Fruit fly (Drosophila melanogaster) whole organism, embryonic: Measurements from ENCODE around the gene CG34303.

ENCODE experiments used
- Bgb ChIP-seq: fragments of 200-800 bp; sonication (Bioruptor generic); IDR thresholded peaks from 2 replicates; pipeline ENCODE4 v1.3.6; 2022; ENCODE audit warnings: missing biosample characterization, missing genetic modification characterization; ENCODE audit not compliant: partially characterized antibody
- C15 ChIP-seq: fragments of 200-800 bp; sonication (Bioruptor generic); IDR thresholded peaks from 3 replicates; pipeline ENCODE4 v1.3.6; 2022; ENCODE audit warnings: missing biosample characterization, missing genetic modification characterization
- CG10321 ChIP-seq: fragments of 200-800 bp; sonication (Bioruptor generic); IDR thresholded peaks from 2 replicates; pipeline ENCODE4 v1.3.6; 2022; ENCODE audit warnings: missing biosample characterization, missing genetic modification characterization
- CG10431 ChIP-seq: fragments of 200-800 bp; sonication (Bioruptor generic); optimal IDR thresholded peaks from 3 replicates; lab custom pipeline; 2018; ENCODE audit warnings: missing biosample characterization, mild to moderate bottlenecking, missing genetic modification characterization
- CG10543 ChIP-seq: fragments of 200-800 bp; sonication (Bioruptor generic); optimal IDR thresholded peaks from 3 replicates; lab custom pipeline; 2017; ENCODE audit warnings: missing biosample characterization, mild to moderate bottlenecking, missing genetic modification characterization, moderate library complexity
- CG11695 ChIP-seq: fragments of 200-800 bp; sonication (Bioruptor generic); IDR thresholded peaks from 3 replicates; pipeline ENCODE4 v1.3.6; 2022; ENCODE audit warnings: missing biosample characterization, missing genetic modification characterization
- CG14860 ChIP-seq: fragments of 200-800 bp; sonication (Bioruptor generic); IDR thresholded peaks from 3 replicates; pipeline ENCODE4 v1.3.6; 2022; ENCODE audit warnings: missing biosample characterization, missing genetic modification characterization; ENCODE audit not compliant: partially characterized antibody
- CG1529 ChIP-seq: fragments of 200-800 bp; sonication (Bioruptor generic); optimal IDR thresholded peaks from 3 replicates; lab custom pipeline; 2018; ENCODE audit warnings: missing biosample characterization, missing genetic modification characterization
- CG15479 ChIP-seq: fragments of 200-800 bp; sonication (Bioruptor generic); optimal IDR thresholded peaks from 3 replicates; lab custom pipeline; 2019; ENCODE audit warnings: missing biosample characterization, mild to moderate bottlenecking, missing genetic modification characterization, moderate library complexity
- CG1603 ChIP-seq: fragments of 200-800 bp; sonication (Bioruptor generic); optimal IDR thresholded peaks from 2 replicates; lab custom pipeline; 2019; ENCODE audit warnings: missing biosample characterization, mild to moderate bottlenecking, missing genetic modification characterization, moderate library complexity
- CG17612 ChIP-seq: fragments of 200-800 bp; sonication (Bioruptor generic); IDR thresholded peaks from 2 replicates; pipeline ENCODE4 v1.3.6; 2022; ENCODE audit warnings: missing biosample characterization, missing genetic modification characterization
- CG17829 ChIP-seq: fragments of 200-800 bp; optimal IDR thresholded peaks from 2 replicates; lab custom pipeline; 2019; ENCODE audit warnings: missing biosample characterization, mild to moderate bottlenecking, missing genetic modification characterization, moderate library complexity
- CG2678 ChIP-seq: fragments of 200-800 bp; sonication (Bioruptor generic); optimal IDR thresholded peaks from 3 replicates; lab custom pipeline; 2019; ENCODE audit warnings: missing biosample characterization, mild to moderate bottlenecking, missing genetic modification characterization, moderate library complexity
- CG2712 ChIP-seq: fragments of 200-800 bp; optimal IDR thresholded peaks from 3 replicates; lab custom pipeline; 2019; ENCODE audit warnings: missing biosample characterization, mild to moderate bottlenecking, missing genetic modification characterization, moderate library complexity
- CG31388 ChIP-seq: fragments of 200-800 bp; sonication (Bioruptor generic); optimal IDR thresholded peaks from 2 replicates; lab custom pipeline; 2016; ENCODE audit warnings: missing biosample characterization, missing genetic modification characterization
- CG6689 ChIP-seq: fragments of 200-800 bp; sonication (Bioruptor generic); IDR thresholded peaks from 2 replicates; pipeline ENCODE4 v1.3.6; 2022; ENCODE audit warnings: missing biosample characterization, missing genetic modification characterization
- CG8281 ChIP-seq: fragments of 200-800 bp; sonication (Bioruptor generic); optimal IDR thresholded peaks from 2 replicates; lab custom pipeline; 2018; ENCODE audit warnings: missing biosample characterization, mild to moderate bottlenecking, missing genetic modification characterization, moderate library complexity
- CG8924 ChIP-seq: fragments of 200-800 bp; optimal IDR thresholded peaks from 3 replicates; lab custom pipeline; 2019; ENCODE audit warnings: missing biosample characterization, mild to moderate bottlenecking, missing genetic modification characterization, moderate library complexity
- CoRest ChIP-seq: fragments of 200-800 bp; sonication (Bioruptor generic); optimal IDR thresholded peaks from 3 replicates; lab custom pipeline; 2018; ENCODE audit warnings: missing biosample characterization, mild to moderate bottlenecking, missing genetic modification characterization, moderate library complexity
- D ChIP-seq, 2 experiments: fragments of 200-800 bp in 1 of 2; fragments of >200 bp in 1 of 2; sonication (Bioruptor generic) in 1 of 2; optimal IDR thresholded peaks; 2 replicates in 1 of 2; 3 replicates in 1 of 2; lab custom pipeline; 2017; ENCODE audit warnings: mild to moderate bottlenecking in 1 of 2, missing biosample characterization in 1 of 2, missing genetic modification characterization in 1 of 2, missing genetic modification reagents in 1 of 2
- Dip2 ChIP-seq: fragments of 200-800 bp; sonication (Bioruptor generic); IDR thresholded peaks from 2 replicates; pipeline ENCODE4 v1.3.6; 2022; ENCODE audit warnings: missing biosample characterization, missing genetic modification characterization
- Drgx ChIP-seq: fragments of 200-800 bp; sonication (Bioruptor generic); IDR thresholded peaks from 2 replicates; pipeline ENCODE4 v1.3.6; 2022; ENCODE audit warnings: missing biosample characterization, missing genetic modification characterization
- Lhr ChIP-seq: fragments of 200-800 bp; sonication (Bioruptor generic); optimal IDR thresholded peaks from 3 replicates; lab custom pipeline; 2017; ENCODE audit warnings: mild to moderate bottlenecking, missing biosample characterization, missing genetic modification reagents, missing genetic modification characterization
- MESR4 ChIP-seq: fragments of 200-800 bp; sonication (Bioruptor generic); optimal IDR thresholded peaks from 2 replicates; lab custom pipeline; 2018; ENCODE audit warnings: missing biosample characterization, mild to moderate bottlenecking, missing genetic modification characterization, moderate library complexity
- NC2β ChIP-seq: fragments of 200-800 bp; sonication (Bioruptor generic); optimal IDR thresholded peaks from 2 replicates; lab custom pipeline; 2016; ENCODE audit warnings: missing biosample characterization, missing genetic modification characterization
- NK7.1 ChIP-seq: fragments of 200-800 bp; sonication (Bioruptor generic); optimal IDR thresholded peaks from 3 replicates; lab custom pipeline; 2016; ENCODE audit warnings: missing biosample characterization, missing genetic modification characterization
- Spps ChIP-seq: fragments of 200-800 bp; sonication (Bioruptor generic); optimal IDR thresholded peaks from 2 replicates; lab custom pipeline; 2018; ENCODE audit warnings: missing biosample characterization, mild to moderate bottlenecking, missing genetic modification characterization
- cg ChIP-seq: fragments of 200-800 bp; sonication (Bioruptor generic); optimal IDR thresholded peaks from 3 replicates; lab custom pipeline; 2019; ENCODE audit warnings: missing biosample characterization, mild to moderate bottlenecking, missing genetic modification characterization, moderate library complexity
- chinmo ChIP-seq: fragments of 200-800 bp; sonication (Bioruptor generic); IDR thresholded peaks from 4 replicates; pipeline ENCODE4 v1.3.6; 2022; ENCODE audit warnings: missing biosample characterization, missing genetic modification characterization; ENCODE audit not compliant: partially characterized antibody
- chn ChIP-seq: fragments of 200-800 bp; sonication (Bioruptor generic); optimal IDR thresholded peaks from 2 replicates; lab custom pipeline; 2016; ENCODE audit warnings: missing biosample characterization, missing genetic modification characterization
- crc ChIP-seq: fragments of 200-800 bp; sonication (Bioruptor generic); optimal IDR thresholded peaks from 2 replicates; lab custom pipeline; 2016; ENCODE audit warnings: missing biosample characterization, missing genetic modification characterization
- crol ChIP-seq: fragments of 200-800 bp; sonication (Bioruptor generic); IDR thresholded peaks from 2 replicates; pipeline ENCODE4 v1.3.6; 2022; ENCODE audit warnings: missing biosample characterization, missing genetic modification characterization
- dati ChIP-seq: fragments of 200-800 bp; sonication (Bioruptor generic); IDR thresholded peaks from 2 replicates; pipeline ENCODE4 v1.3.6; 2022; ENCODE audit warnings: missing biosample characterization, missing genetic modification characterization
- ems ChIP-seq: fragments of 200-800 bp; sonication (Bioruptor generic); optimal IDR thresholded peaks from 3 replicates; lab custom pipeline; 2016; ENCODE audit warnings: missing biosample characterization, missing genetic modification characterization
- eve ChIP-seq, 2 experiments: fragments of >200 bp; optimal IDR thresholded peaks; 2 replicates each; lab custom pipeline; 2017; ENCODE audit warnings: missing biosample characterization in 2 of 2, missing genetic modification characterization in 2 of 2
- eyg ChIP-seq: fragments of 200-800 bp; sonication (Bioruptor generic); optimal IDR thresholded peaks from 3 replicates; lab custom pipeline; 2016; ENCODE audit warnings: missing biosample characterization, missing genetic modification characterization
- fd64A ChIP-seq: fragments of 200-800 bp; sonication (Bioruptor generic); optimal IDR thresholded peaks from 3 replicates; lab custom pipeline; 2018; ENCODE audit warnings: missing biosample characterization, mild to moderate bottlenecking, missing genetic modification characterization
- gcm ChIP-seq: fragments of 200-800 bp; sonication (Bioruptor generic); optimal IDR thresholded peaks from 2 replicates; lab custom pipeline; 2019; ENCODE audit warnings: missing biosample characterization, mild to moderate bottlenecking, missing genetic modification characterization, moderate library complexity
- h ChIP-seq: fragments of >200 bp; optimal IDR thresholded peaks from 2 replicates; lab custom pipeline; 2017
- jumu ChIP-seq: fragments of 200-800 bp; sonication (Bioruptor generic); optimal IDR thresholded peaks from 3 replicates; lab custom pipeline; 2016; ENCODE audit warnings: missing biosample characterization, missing genetic modification characterization
- lbe ChIP-seq: fragments of 200-800 bp; sonication (Bioruptor generic); optimal IDR thresholded peaks from 2 replicates; lab custom pipeline; 2016; ENCODE audit warnings: missing biosample characterization, mild to moderate bottlenecking, missing genetic modification characterization
- luna ChIP-seq: fragments of 200-800 bp; sonication (Bioruptor generic); optimal IDR thresholded peaks from 2 replicates; lab custom pipeline; 2016; ENCODE audit warnings: missing biosample characterization, missing genetic modification characterization
- nmo ChIP-seq: fragments of 200-800 bp; sonication (Bioruptor generic); optimal IDR thresholded peaks from 2 replicates; lab custom pipeline; 2018; ENCODE audit warnings: missing biosample characterization, mild to moderate bottlenecking, missing genetic modification characterization, moderate library complexity
- oc ChIP-seq: fragments of 200-800 bp; sonication (Bioruptor generic); optimal IDR thresholded peaks from 2 replicates; lab custom pipeline; 2018; ENCODE audit warnings: missing biosample characterization, mild to moderate bottlenecking, missing genetic modification characterization, moderate library complexity
- org-1 ChIP-seq: fragments of 200-800 bp; sonication (Bioruptor generic); optimal IDR thresholded peaks from 2 replicates; lab custom pipeline; 2017; ENCODE audit warnings: missing biosample characterization, missing genetic modification characterization
- pan ChIP-seq, 4 experiments: fragments of >200 bp in 3 of 4; fragments of 200-800 bp in 1 of 4; sonication (Bioruptor generic) in 1 of 4; optimal IDR thresholded peaks in 3 of 4; IDR thresholded peaks in 1 of 4; 2 replicates each; pipeline versions ENCODE4 v1.3.6 to Lab custom; 2017 to 2022; ENCODE audit warnings: missing biosample characterization in 2 of 4, missing genetic modification characterization in 2 of 4, mixed read lengths in 1 of 4
- trem ChIP-seq: fragments of 200-800 bp; optimal IDR thresholded peaks from 3 replicates; lab custom pipeline; 2019; ENCODE audit warnings: missing biosample characterization, mild to moderate bottlenecking, missing genetic modification characterization, moderate library complexity
- trh ChIP-seq: fragments of 200-800 bp; sonication (Bioruptor generic); optimal IDR thresholded peaks from 2 replicates; lab custom pipeline; 2016; ENCODE audit warnings: missing biosample characterization, missing genetic modification characterization
- tx ChIP-seq: fragments of 200-800 bp; sonication (Bioruptor generic); optimal IDR thresholded peaks from 2 replicates; lab custom pipeline; 2016; ENCODE audit warnings: missing biosample characterization, missing genetic modification characterization
- zen2 ChIP-seq: fragments of 200-800 bp; sonication (Bioruptor generic); IDR thresholded peaks from 3 replicates; pipeline ENCODE4 v1.3.6; 2022; ENCODE audit warnings: missing biosample characterization, missing genetic modification characterization; ENCODE audit not compliant: partially characterized antibody

Gene CG34303

DNA sequence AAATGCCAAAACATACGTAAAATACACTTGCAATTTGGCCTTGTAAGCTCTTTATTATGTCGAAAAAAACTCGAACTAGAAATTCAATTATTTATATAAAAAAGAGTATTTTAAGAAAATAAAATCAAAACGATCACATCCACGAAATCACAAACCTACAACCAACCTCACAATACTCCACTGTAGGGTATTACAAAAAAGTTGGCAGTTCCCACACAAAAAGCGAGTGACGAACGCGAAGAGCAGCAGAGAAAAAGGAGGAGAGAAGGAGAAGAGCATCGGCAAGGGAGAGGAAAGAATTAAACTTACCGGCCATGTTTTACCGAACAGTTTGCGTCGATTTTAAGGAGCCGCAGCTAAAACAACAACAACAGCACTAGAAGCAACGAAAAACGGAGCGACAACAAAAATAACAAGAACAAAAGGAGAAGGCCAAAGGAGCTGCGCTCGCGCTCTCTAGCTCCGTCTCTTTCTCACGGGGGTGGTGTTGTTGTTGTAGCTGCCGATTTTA is 18.7 kb downstream of the CG34303 start (continued):
- TF ChIP-seq jumu (GFP tag; lab: Kevin White, UChicago) (no peak), zen2 (GFP tag; lab: Robert Waterston, UW) (no peak), NK7.1 (GFP tag; lab: Kevin White, UChicago) (no peak), CG10543 (GFP tag; lab: Kevin White, UChicago) (no peak), chinmo (GFP tag; lab: Robert Waterston, UW) (no peak), crc (GFP tag; lab: Kevin White, UChicago) (no peak), MESR4 (GFP tag; lab: Kevin White, UChicago) (no peak), CG2678 (tag; lab: Kevin White, UChicago) (peak; percentile 36), CoRest (tag; lab: Kevin White, UChicago) (no peak), tx (GFP tag; lab: Kevin White, UChicago) (no peak), Spps (tag; lab: Kevin White, UChicago) (no peak), oc (tag; lab: Kevin White, UChicago) (no peak), CG6689 (no peak), CG2712 (tag; lab: Kevin White, UChicago) (peak; percentile 20), CG10431 (no peak), CG8924 (tag; lab: Kevin White, UChicago) (peak; percentile 15), C15 (GFP tag; lab: Robert Waterston, UW) (no peak), CG1529 (GFP tag; lab: Kevin White, UChicago) (no peak), gcm (GFP tag; lab: Kevin White, UChicago) (no peak), CG1603 (tag; lab: Kevin White, UChicago) (no peak), Dip2 (GFP tag; lab: Robert Waterston, UW) (no peak), ems (GFP tag; lab: Kevin White, UChicago) (no peak), CG10321 (peak; percentile 64), luna (GFP tag; lab: Kevin White, UChicago) (no peak), Lhr (GFP tag; lab: Kevin White, UChicago) (no peak), CG31388 (GFP tag; lab: Kevin White, UChicago) (no peak), cg (no peak), fd64A (GFP tag; lab: Kevin White, UChicago) (no peak), CG15479 (GFP tag; lab: Kevin White, UChicago) (no peak), h (no peak), trem (tag; lab: Kevin White, UChicago) (peak; percentile 98), eyg (GFP tag; lab: Kevin White, UChicago) (no peak), CG17829 (tag; lab: Kevin White, UChicago) (no peak), pan (optimal IDR thresholded peaks at IDR 0.05; lab: Kevin White, UChicago) (no peak), pan (GFP tag; optimal IDR thresholded peaks at IDR 0.05 in 1 of 2, IDR thresholded peaks at IDR 0.05 in 1 of 2) (no peak), CG14860 (GFP tag; lab: Robert Waterston, UW) (no peak), crol (GFP tag; lab: Robert Waterston, UW) (no peak), nmo (GFP tag; lab: Kevin White, UChicago) (no peak), trh (GFP tag; lab: Kevin White, UChicago) (no peak), D (optimal IDR thresholded peaks at IDR 0.05; lab: Kevin White, UChicago) (no peak), D (GFP tag; optimal IDR thresholded peaks at IDR 0.05; lab: Kevin White, UChicago) (no peak), NC2β (GFP tag; lab: Kevin White, UChicago) (no peak), Drgx (GFP tag; lab: Robert Waterston, UW) (peak; percentile 47), CG8281 (tag; lab: Kevin White, UChicago) (no peak), CG17612 (GFP tag; lab: Robert Waterston, UW) (no peak), CG11695 (GFP tag; lab: Robert Waterston, UW) (no peak), dati (GFP tag; lab: Robert Waterston, UW) (no peak), lbe (GFP tag; lab: Kevin White, UChicago) (no peak), chn (no peak), eve (GFP tag; optimal IDR thresholded peaks at IDR 0.05; lab: Kevin White, UChicago) (peak in 1 of 2 experiments; percentile 55), org-1 (GFP tag; lab: Kevin White, UChicago) (no peak), Bgb (no peak)
